Worm (Caenorhabditis elegans) whole organism, L1 larva: Measurements from ENCODE around the gene nhr-262.

Source experiments
- C16A3.4 ChIP-seq: fragments of 150-350 bp; optimal IDR thresholded peaks from 2 replicates; lab custom pipeline; 2014; ENCODE audit warnings: missing biosample characterization, missing genetic modification characterization
- F16B12.6 ChIP-seq: fragments of 150-350 bp; optimal IDR thresholded peaks from 2 replicates; lab custom pipeline; 2014; ENCODE audit warnings: missing biosample characterization, missing genetic modification characterization
- aha-1 ChIP-seq: fragments of 150-350 bp; optimal IDR thresholded peaks from 2 replicates; lab custom pipeline; 2014; ENCODE audit warnings: missing biosample characterization, missing genetic modification characterization
- aly-2 ChIP-seq: fragments of 150-350 bp; optimal IDR thresholded peaks from 2 replicates; lab custom pipeline; 2014; ENCODE audit warnings: missing biosample characterization, missing genetic modification characterization
- ama-1 ChIP-seq: fragments of 150-350 bp; optimal IDR thresholded peaks from 2 replicates; lab custom pipeline; 2014
- ces-1 ChIP-seq: fragments of 150-350 bp; optimal IDR thresholded peaks from 2 replicates; lab custom pipeline; 2014; ENCODE audit warnings: missing biosample characterization, missing genetic modification reagents, missing genetic modification characterization
- dpl-1 ChIP-seq, 3 experiments: fragments of 150-350 bp in 2 of 3; sonication (generic microtip) in 1 of 3; optimal IDR thresholded peaks; 2 replicates each; lab custom pipeline; 2014 to 2017; ENCODE audit warnings: missing biosample characterization in 3 of 3, missing genetic modification characterization in 3 of 3, missing genetic modification reagents in 3 of 3
- efl-1 ChIP-seq, 4 experiments: fragments of 150-350 bp; optimal IDR thresholded peaks in 3 of 4; peaks in 1 of 4; 1 replicate in 1 of 4; 2 replicates in 3 of 4; lab custom pipeline; 2014; ENCODE audit warnings: missing biosample characterization in 2 of 4, missing genetic modification characterization in 2 of 4, missing genetic modification reagents in 2 of 4
- ets-5 ChIP-seq: fragments of 200-800 bp; sonication (Bioruptor generic); IDR thresholded peaks from 2 replicates; pipeline ENCODE4 v1.3.6; 2022; ENCODE audit warnings: missing genetic modification characterization, missing compliant biosample characterization
- fkh-10 ChIP-seq: sonication (generic microtip); optimal IDR thresholded peaks from 2 replicates; lab custom pipeline; 2017; ENCODE audit warnings: missing biosample characterization, missing genetic modification reagents, missing genetic modification characterization
- grh-1 ChIP-seq: fragments of 200-800 bp; sonication (Bioruptor generic); IDR thresholded peaks from 2 replicates; pipeline ENCODE4 v1.3.6; 2022; ENCODE audit warnings: missing genetic modification reagents, missing genetic modification characterization, missing compliant biosample characterization
- hpl-2 ChIP-seq: fragments of 150-350 bp; optimal IDR thresholded peaks from 2 replicates; lab custom pipeline; 2014; ENCODE audit warnings: missing biosample characterization, missing genetic modification reagents, missing genetic modification characterization
- isw-1 ChIP-seq: fragments of 200-800 bp; sonication (Bioruptor generic); IDR thresholded peaks from 2 replicates; pipeline ENCODE4 v1.3.6; 2022; ENCODE audit warnings: missing genetic modification characterization, missing compliant biosample characterization
- jun-1 ChIP-seq: fragments of 150-350 bp; optimal IDR thresholded peaks from 2 replicates; lab custom pipeline; 2014; ENCODE audit warnings: missing biosample characterization, missing genetic modification reagents, missing genetic modification characterization
- lin-13 ChIP-seq: fragments of 150-350 bp; optimal IDR thresholded peaks from 2 replicates; lab custom pipeline; 2014; ENCODE audit warnings: missing biosample characterization, missing genetic modification reagents, missing genetic modification characterization
- lin-14 ChIP-seq: fragments of 200-800 bp; sonication (Bioruptor generic); optimal IDR thresholded peaks from 2 replicates; lab custom pipeline; 2018; ENCODE audit warnings: mild to moderate bottlenecking, missing genetic modification characterization, moderate library complexity, missing compliant biosample characterization
- lin-35 ChIP-seq, 2 experiments: fragments of 150-350 bp; optimal IDR thresholded peaks; 2 replicates each; lab custom pipeline; 2014; ENCODE audit warnings: missing biosample characterization in 2 of 2, missing genetic modification characterization in 2 of 2, missing genetic modification reagents in 2 of 2
- lir-3 ChIP-seq: sonication (generic microtip); optimal IDR thresholded peaks from 2 replicates; lab custom pipeline; 2016; ENCODE audit warnings: mild to moderate bottlenecking, missing genetic modification characterization, moderate library complexity, missing compliant biosample characterization; ENCODE audit not compliant: poor library complexity
- mdl-1 ChIP-seq, 2 experiments: fragments of 150-350 bp; optimal IDR thresholded peaks; 2 replicates each; lab custom pipeline; 2014 to 2017; ENCODE audit warnings: missing biosample characterization in 2 of 2, missing genetic modification characterization in 2 of 2, inconsistent platforms in 1 of 2
- mef-2 ChIP-seq: fragments of 150-350 bp; optimal IDR thresholded peaks from 2 replicates; lab custom pipeline; 2014; ENCODE audit warnings: missing biosample characterization, missing genetic modification characterization
- nhr-237 ChIP-seq: fragments of 150-350 bp; optimal IDR thresholded peaks from 2 replicates; lab custom pipeline; 2014; ENCODE audit warnings: missing biosample characterization, missing genetic modification characterization
- nhr-28 ChIP-seq: fragments of 150-350 bp; optimal IDR thresholded peaks from 2 replicates; lab custom pipeline; 2014; ENCODE audit warnings: missing biosample characterization, missing genetic modification characterization
- nhr-47 ChIP-seq: sonication (generic microtip); optimal IDR thresholded peaks from 2 replicates; lab custom pipeline; 2016; ENCODE audit warnings: mild to moderate bottlenecking, missing genetic modification characterization, moderate library complexity, missing compliant biosample characterization
- nhr-76 ChIP-seq: sonication (generic microtip); optimal IDR thresholded peaks from 2 replicates; lab custom pipeline; 2017; ENCODE audit warnings: missing biosample characterization, missing genetic modification characterization
- nhr-85 ChIP-seq: sonication (generic microtip); peaks from one replicate; lab custom pipeline; 2016; ENCODE audit warnings: missing genetic modification characterization, inconsistent platforms, missing compliant biosample characterization
- pax-3 ChIP-seq: fragments of 200-800 bp; sonication (Bioruptor generic); optimal IDR thresholded peaks from 2 replicates; lab custom pipeline; 2018; ENCODE audit warnings: mild to moderate bottlenecking, missing genetic modification characterization, moderate library complexity, missing compliant biosample characterization
- rnt-1 ChIP-seq: sonication (generic microtip); optimal IDR thresholded peaks from 2 replicates; lab custom pipeline; 2016; ENCODE audit warnings: mild to moderate bottlenecking, missing genetic modification characterization, moderate library complexity, missing compliant biosample characterization
- snpc-4 ChIP-seq: fragments of 150-350 bp; optimal IDR thresholded peaks from 2 replicates; lab custom pipeline; 2014; ENCODE audit warnings: missing biosample characterization, missing genetic modification characterization
- snu-23 ChIP-seq: sonication (generic microtip); optimal IDR thresholded peaks from 2 replicates; lab custom pipeline; 2016; ENCODE audit warnings: missing genetic modification characterization, missing compliant biosample characterization
- sox-4 ChIP-seq: sonication (generic microtip); optimal IDR thresholded peaks from 2 replicates; lab custom pipeline; 2016; ENCODE audit warnings: missing genetic modification characterization, missing compliant biosample characterization
- sup-37 ChIP-seq: fragments of 200-800 bp; sonication (Bioruptor generic); optimal IDR thresholded peaks from 2 replicates; lab custom pipeline; 2018; ENCODE audit warnings: mild to moderate bottlenecking, missing genetic modification characterization, missing compliant biosample characterization
- swsn-7 ChIP-seq: sonication (generic microtip); optimal IDR thresholded peaks from 2 replicates; lab custom pipeline; 2016; ENCODE audit warnings: missing genetic modification characterization, missing compliant biosample characterization
- tbx-2 ChIP-seq: sonication (generic microtip); optimal IDR thresholded peaks from 2 replicates; lab custom pipeline; 2016; ENCODE audit warnings: missing genetic modification characterization, missing compliant biosample characterization
- unc-130 ChIP-seq: fragments of 150-350 bp; optimal IDR thresholded peaks from 2 replicates; lab custom pipeline; 2017; ENCODE audit warnings: missing biosample characterization, missing genetic modification characterization, inconsistent platforms
- unc-30 ChIP-seq: sonication (generic microtip); optimal IDR thresholded peaks from 2 replicates; lab custom pipeline; 2017; ENCODE audit warnings: missing biosample characterization, missing genetic modification characterization
- unc-62 ChIP-seq: fragments of 150-350 bp; optimal IDR thresholded peaks from 2 replicates; lab custom pipeline; 2014; ENCODE audit warnings: missing biosample characterization, missing genetic modification reagents, missing genetic modification characterization
- unc-86 ChIP-seq: sonication (generic microtip); optimal IDR thresholded peaks from 2 replicates; lab custom pipeline; 2016; ENCODE audit warnings: missing genetic modification characterization, missing compliant biosample characterization
- vab-15 ChIP-seq: sonication (generic microtip); optimal IDR thresholded peaks from 2 replicates; lab custom pipeline; 2017; ENCODE audit warnings: missing genotype, mild to moderate bottlenecking, missing genetic modification characterization, missing compliant biosample characterization
- xbp-1 ChIP-seq: sonication (generic microtip); optimal IDR thresholded peaks from 2 replicates; lab custom pipeline; 2016; ENCODE audit warnings: missing genetic modification characterization, missing compliant biosample characterization
- ztf-4 ChIP-seq: fragments of 150-350 bp; optimal IDR thresholded peaks from 2 replicates; lab custom pipeline; 2014; ENCODE audit warnings: missing biosample characterization, missing genetic modification characterization

nhr-262 gene

DNA sequence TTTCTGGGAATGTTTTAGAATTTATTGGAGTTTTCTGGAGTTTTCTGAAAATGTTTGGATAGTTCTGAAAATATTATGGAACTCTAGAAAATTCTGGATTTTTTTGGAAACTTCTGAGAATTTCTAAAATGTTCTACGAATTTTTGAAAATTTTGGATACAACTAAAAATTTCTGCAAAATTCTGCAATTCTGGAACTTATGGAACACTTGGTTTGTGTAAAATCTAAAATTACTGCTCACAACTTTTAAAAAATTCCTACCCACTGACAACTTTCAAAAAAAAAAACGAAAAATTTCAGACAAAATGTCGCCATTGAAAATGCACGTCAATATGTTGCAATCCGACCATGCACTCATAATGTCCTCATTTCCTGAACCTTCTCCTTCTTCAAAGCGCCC, at the start of gene nhr-262:
Gene nhr-262 (plus strand): TSS at position 301 of the 400 bp plus-strand sequence.
- TF ChIP-seq ama-1 (lab: Kevin White, UChicago): no peak
- TF ChIP-seq unc-30 (tag; lab: Kevin White, UChicago): no peak
- TF ChIP-seq nhr-85 (tag; lab: Kevin White, UChicago): no peak
- TF ChIP-seq mdl-1 (tag; optimal IDR thresholded peaks at IDR 0.05; lab: Kevin White, UChicago): no peak
- TF ChIP-seq lin-35 (GFP tag; optimal IDR thresholded peaks at IDR 0.05; lab: Kevin White, UChicago): no peak
- no peak for TF ChIP-seq nhr-237 (tag; lab: Kevin White, UChicago)
- TF ChIP-seq swsn-7 (tag; lab: Kevin White, UChicago): no peak
- TF ChIP-seq xbp-1: no peak
- no peak for TF ChIP-seq nhr-76 (tag; lab: Kevin White, UChicago)
- no peak for TF ChIP-seq ces-1
- TF ChIP-seq aly-2 (tag; lab: Kevin White, UChicago): no peak
- TF ChIP-seq ets-5 (GFP tag; lab: Robert Waterston, UW): no peak
- TF ChIP-seq aha-1 (tag; lab: Kevin White, UChicago): no peak
- TF ChIP-seq pax-3 (tag; lab: Kevin White, UChicago): no peak
- no peak for TF ChIP-seq mef-2
- TF ChIP-seq unc-130: no peak
- no peak for TF ChIP-seq fkh-10 (GFP tag; lab: Kevin White, UChicago)
- no peak for TF ChIP-seq unc-62 (GFP tag; lab: Kevin White, UChicago)
- TF ChIP-seq vab-15 (tag; lab: Kevin White, UChicago): no peak
- no peak for TF ChIP-seq tbx-2

DNA sequence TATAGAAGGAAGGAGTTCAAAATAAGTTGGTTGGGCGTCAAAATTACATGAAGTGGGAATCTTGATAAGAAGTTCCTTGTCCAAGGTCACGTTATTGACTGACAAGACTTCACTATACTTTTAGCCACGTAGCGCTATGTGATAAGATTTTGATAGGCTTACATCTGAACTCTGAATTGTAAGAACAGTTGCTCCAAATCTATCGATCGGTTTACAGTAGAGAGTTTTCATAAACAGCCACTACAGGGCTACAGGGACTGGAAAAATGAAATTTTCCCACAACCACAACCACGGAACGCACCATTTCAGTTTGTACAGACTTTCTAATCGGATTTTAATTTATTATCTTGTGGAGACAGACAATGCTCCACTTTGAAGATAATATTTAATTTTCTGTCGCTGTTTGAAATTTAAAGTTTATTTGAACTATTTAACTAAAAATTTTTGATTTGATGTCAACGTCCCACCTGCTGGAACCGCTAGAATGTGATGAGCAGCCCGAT, 46.7 kb upstream of the nhr-262 start, which contains the start of the genes clec-31 and clec-22:
Gene clec-31 (minus strand): TSS at position 101 of the 503 bp plus-strand sequence.
Gene clec-22 (plus strand): TSS at position 453 of the 503 bp plus-strand sequence.
- TF ChIP-seq fkh-10 (GFP tag; lab: Kevin White, UChicago) (no peak), snpc-4 (tag; lab: Kevin White, UChicago) (no peak), efl-1 (optimal IDR thresholded peaks at IDR 0.05; lab: Kevin White, UChicago) (no peak), efl-1 (GFP tag; optimal IDR thresholded peaks at IDR 0.05 in 1 of 2; lab: Kevin White, UChicago) (no peak), swsn-7 (tag; lab: Kevin White, UChicago) (no peak), hpl-2 (GFP tag; lab: Kevin White, UChicago) (no peak), nhr-47 (tag; lab: Kevin White, UChicago) (no peak), grh-1 (no peak), vab-15 (tag; lab: Kevin White, UChicago) (no peak), unc-130 (no peak), unc-86 (tag; lab: Kevin White, UChicago) (no peak), isw-1 (no peak), C16A3.4 (tag; lab: Kevin White, UChicago) (no peak), rnt-1 (tag; lab: Kevin White, UChicago) (no peak), lin-13 (GFP tag; lab: Kevin White, UChicago) (no peak)

- TF ChIP-seq ztf-4 (tag; lab: Kevin White, UChicago): no peak
- TF ChIP-seq nhr-28: no peak
- TF ChIP-seq nhr-76 (tag; lab: Kevin White, UChicago): no peak
- no peak for TF ChIP-seq dpl-1 (GFP tag; optimal IDR thresholded peaks at IDR 0.05; lab: Kevin White, UChicago)
- TF ChIP-seq jun-1 (tag; lab: Kevin White, UChicago): no peak
- no peak for TF ChIP-seq F16B12.6 (tag; lab: Kevin White, UChicago)
- no peak for TF ChIP-seq snpc-4 (tag; lab: Kevin White, UChicago)
- TF ChIP-seq snu-23 (GFP tag; lab: Kevin White, UChicago): no peak
- TF ChIP-seq unc-30 (tag; lab: Kevin White, UChicago): no peak
- no peak for TF ChIP-seq sox-4 (tag; lab: Kevin White, UChicago)
- no peak for TF ChIP-seq mdl-1 (tag; optimal IDR thresholded peaks at IDR 0.05; lab: Kevin White, UChicago)
- TF ChIP-seq lir-3 (tag; lab: Kevin White, UChicago): no peak
- TF ChIP-seq lin-35 (GFP tag; optimal IDR thresholded peaks at IDR 0.05; lab: Kevin White, UChicago): no peak
- no peak for TF ChIP-seq grh-1
- no peak for TF ChIP-seq sup-37 (GFP tag; lab: Kevin White, UChicago)
- TF ChIP-seq nhr-47 (tag; lab: Kevin White, UChicago): no peak
- TF ChIP-seq swsn-7 (tag; lab: Kevin White, UChicago): no peak
- no peak for TF ChIP-seq lin-14
Observed at ce11 chrV:16861719-16862118, 43.0 kb upstream of the nhr-262 start, which contains the start of the genes clec-32 and clec-24. clec-32 (minus strand) TSS chrV:16861819. clec-24 (plus strand) TSS chrV:16862012.
